Worm (Caenorhabditis elegans) whole organism, young adult: ENCODE measurements around the gene Y41D4A.7.

Source experiments
- K11D2.4 ChIP-seq: fragments of 200-800 bp; sonication (Bioruptor generic); IDR thresholded peaks from 2 replicates; pipeline ENCODE4 v1.3.6; 2022; ENCODE audit warnings: missing genetic modification reagents, missing genetic modification characterization, missing compliant biosample characterization
- atf-7 ChIP-seq: sonication (generic microtip); optimal IDR thresholded peaks from 2 replicates; lab custom pipeline; 2017; ENCODE audit warnings: mild to moderate bottlenecking, missing genetic modification characterization, missing compliant biosample characterization
- bed-1 ChIP-seq: fragments of 200-800 bp; sonication (Bioruptor generic); IDR thresholded peaks from 2 replicates; pipeline ENCODE4 v1.3.6; 2022; ENCODE audit warnings: missing genetic modification reagents, missing genetic modification characterization, missing compliant biosample characterization
- ets-4 ChIP-seq: fragments of 200-800 bp; sonication (Bioruptor generic); optimal IDR thresholded peaks from 2 replicates; lab custom pipeline; 2018; ENCODE audit warnings: mild to moderate bottlenecking, missing genetic modification characterization, missing compliant biosample characterization
- lin-40 ChIP-seq: sonication (generic microtip); optimal IDR thresholded peaks from 2 replicates; lab custom pipeline; 2016; ENCODE audit warnings: missing genetic modification characterization, mild to moderate bottlenecking, missing compliant biosample characterization, missing genotype, missing genetic modification reagents
- madf-8 ChIP-seq: fragments of 200-800 bp; sonication (Bioruptor generic); conservative IDR thresholded peaks from 2 replicates; pipeline ENCODE4 v1.3.6; 2022; ENCODE audit warnings: missing genetic modification reagents, missing genetic modification characterization, missing compliant biosample characterization
- nhr-120 ChIP-seq: fragments of 200-800 bp; sonication (Bioruptor generic); IDR thresholded peaks from 2 replicates; pipeline ENCODE4 v1.3.6; 2022; ENCODE audit warnings: missing genetic modification characterization, missing compliant biosample characterization
- nhr-90 ChIP-seq: sonication (generic microtip); optimal IDR thresholded peaks from 2 replicates; lab custom pipeline; 2016; ENCODE audit warnings: missing genotype, mild to moderate bottlenecking, missing genetic modification characterization, missing compliant biosample characterization
- pha-4 ChIP-seq: fragments of 150-350 bp; sonication (generic microtip); optimal IDR thresholded peaks from 2 replicates; lab custom pipeline; 2014; ENCODE audit warnings: missing biosample characterization, missing genetic modification reagents, missing genetic modification characterization
- sdz-38 ChIP-seq: sonication (generic microtip); optimal IDR thresholded peaks from 2 replicates; lab custom pipeline; 2016; ENCODE audit warnings: missing genotype, missing genetic modification characterization, missing compliant biosample characterization
- snpc-1.3 ChIP-seq: sonication (generic microtip); optimal IDR thresholded peaks from 2 replicates; lab custom pipeline; 2017; ENCODE audit warnings: missing genetic modification characterization, mild to moderate bottlenecking, missing compliant biosample characterization, antibody characterized with exemption, moderate library complexity, missing genotype, missing genetic modification reagents; ENCODE audit not compliant: insufficient read depth

ce11 chrIV:1720474-1720873 is 40.9 kb downstream of the Y41D4A.7 start, which contains the start of gene epic-2:
- TF ChIP-seq K11D2.4 (GFP tag; lab: Robert Waterston, UW) (no peak), bed-1 (GFP tag; lab: Robert Waterston, UW) (no peak), atf-7 (no peak), pha-4 (no peak), snpc-1.3 (tag; lab: Kevin White, UChicago) (no peak), nhr-120 (no peak), sdz-38 (no peak), lin-40 (tag; lab: Kevin White, UChicago) (no peak), madf-8 (GFP tag; lab: Robert Waterston, UW) (no peak), nhr-90 (no peak), ets-4 (GFP tag; lab: Kevin White, UChicago) (no peak)
